Worm (Caenorhabditis elegans) whole organism, L3 larva: ENCODE measurements around the gene nhr-97.

Source experiments
- ama-1 ChIP-seq: fragments of 150-350 bp; optimal IDR thresholded peaks from 2 replicates; lab custom pipeline; 2018
- egl-27 ChIP-seq: sonication (generic microtip); optimal IDR thresholded peaks from 4 replicates; lab custom pipeline; 2017; ENCODE audit warnings: missing biosample characterization, missing genetic modification reagents, missing genetic modification characterization
- elt-3 ChIP-seq, 3 experiments: fragments of 150-350 bp in 1 of 3; sonication (generic microtip) in 2 of 3; optimal IDR thresholded peaks; 2 replicates in 2 of 3; 4 replicates in 1 of 3; lab custom pipeline; 2014 to 2017; ENCODE audit warnings: missing biosample characterization in 3 of 3, missing genetic modification characterization in 3 of 3
- fos-1 ChIP-seq: fragments of 150-350 bp; optimal IDR thresholded peaks from 2 replicates; lab custom pipeline; 2014; ENCODE audit warnings: missing biosample characterization, missing genetic modification characterization
- mdl-1 ChIP-seq: fragments of 150-350 bp; optimal IDR thresholded peaks from 2 replicates; lab custom pipeline; 2014; ENCODE audit warnings: missing biosample characterization, missing genetic modification characterization
- nhr-77 ChIP-seq: fragments of 150-350 bp; optimal IDR thresholded peaks from 2 replicates; lab custom pipeline; 2014; ENCODE audit warnings: missing biosample characterization, missing genetic modification characterization
- zag-1 ChIP-seq: fragments of 150-350 bp; optimal IDR thresholded peaks from 2 replicates; lab custom pipeline; 2014; ENCODE audit warnings: missing biosample characterization, missing genetic modification characterization
- ztf-11 ChIP-seq: fragments of 150-350 bp; optimal IDR thresholded peaks from 2 replicates; lab custom pipeline; 2014; ENCODE audit warnings: missing biosample characterization, missing genetic modification characterization
- ztf-4 ChIP-seq: fragments of 150-350 bp; optimal IDR thresholded peaks from 2 replicates; lab custom pipeline; 2014; ENCODE audit warnings: missing biosample characterization, missing genetic modification characterization

ce11 chrIV:9756647-9757424 lies 605 bp upstream of the nhr-97 start:
- TF ChIP-seq mdl-1 (tag; lab: Kevin White, UChicago) = no peak
- no peak for TF ChIP-seq ztf-11 (tag; lab: Kevin White, UChicago)
- no peak for TF ChIP-seq zag-1 (tag; lab: Kevin White, UChicago)
- no peak for TF ChIP-seq ztf-4 (tag; lab: Kevin White, UChicago)
- TF ChIP-seq fos-1 (tag; lab: Kevin White, UChicago) = no peak
- TF ChIP-seq egl-27 = no peak
- no peak for TF ChIP-seq ama-1
- no peak for TF ChIP-seq elt-3 (tag; optimal IDR thresholded peaks at IDR 0.05; lab: Kevin White, UChicago)
- TF ChIP-seq nhr-77 = no peak
